Fruit fly (Drosophila melanogaster) whole organism: ENCODE measurements around the gene TrissinR.

Source experiments
- Dll ChIP-seq: fragments of >200 bp; optimal IDR thresholded peaks from 2 replicates; lab custom pipeline; 2017
- EcR ChIP-seq, 2 experiments: fragments of >200 bp; optimal IDR thresholded peaks; 2 replicates each; lab custom pipeline; 2017; ENCODE audit warnings: missing biosample characterization in 2 of 2, missing genetic modification characterization in 2 of 2, missing genetic modification reagents in 2 of 2
- pan ChIP-seq: fragments of >200 bp; optimal IDR thresholded peaks from 2 replicates; lab custom pipeline; 2017

DNA sequence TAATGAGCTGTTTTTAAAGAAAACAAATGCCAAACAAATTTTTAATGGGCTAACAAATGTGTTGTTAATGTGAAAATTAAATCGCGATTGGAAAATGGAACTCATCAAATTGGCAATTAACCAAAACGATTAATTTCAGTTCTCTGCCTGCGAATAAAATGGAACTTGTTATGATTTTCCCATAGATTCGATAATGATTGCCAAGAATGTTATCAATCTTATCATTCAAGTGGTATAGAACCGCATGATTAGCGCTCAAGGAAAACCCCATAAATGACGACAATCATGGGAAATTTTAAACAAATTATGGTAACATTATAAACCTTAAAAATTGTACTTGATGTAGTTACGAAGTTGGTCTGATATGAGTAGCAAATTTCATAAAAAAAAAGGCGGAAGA is 25.2 kb upstream of the TrissinR start:
- TF ChIP-seq Dll (no peak), pan (lab: Kevin White, UChicago) (no peak), EcR (GFP tag; optimal IDR thresholded peaks at IDR 0.05; lab: Kevin White, UChicago) (no peak)
